Worm (Caenorhabditis elegans): ENCODE measurements around the gene M151.10.
A peak's percentile ranks its signal among the peaks of the same experiment; 100 is the strongest.

M151.10 gene

DNA sequence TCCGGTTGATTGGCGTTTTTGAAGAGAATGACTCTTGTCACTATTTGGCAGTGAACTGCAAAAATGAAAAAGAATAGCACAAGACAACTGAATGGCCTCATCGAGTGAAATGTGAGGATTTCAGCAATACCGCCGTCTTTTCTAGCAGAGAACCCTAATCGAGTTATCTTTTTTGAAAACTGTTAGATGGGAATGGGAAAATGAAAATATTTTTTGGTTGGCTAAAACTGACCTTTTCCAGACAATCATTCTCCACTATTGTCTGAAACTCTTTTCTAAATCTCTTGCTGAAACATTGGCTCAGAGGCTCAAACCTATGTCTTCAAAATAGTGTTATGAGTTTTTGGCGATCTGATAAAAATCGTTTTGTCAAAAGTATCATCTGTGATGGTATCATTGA lies at the start of gene M151.10:
M151.10 (minus strand) TSS at position 101 of the 400 bp plus-strand sequence.
- no peak for TF ChIP-seq rnt-1 (tag; optimal IDR thresholded peaks at IDR 0.05)
- no peak for TF ChIP-seq swsn-7 (tag; optimal IDR thresholded peaks at IDR 0.05)
- no peak for TF ChIP-seq ztf-4 (tag; optimal IDR thresholded peaks at IDR 0.05)
- no peak for TF ChIP-seq fkh-8 (tag; optimal IDR thresholded peaks at IDR 0.05)
- TF ChIP-seq egl-13 (tag; optimal IDR thresholded peaks at IDR 0.05): no peak
- TF ChIP-seq unc-30 (tag; optimal IDR thresholded peaks at IDR 0.05): no peak
- no peak for TF ChIP-seq dsc-1 (tag; optimal IDR thresholded peaks at IDR 0.05)
- TF ChIP-seq nhr-84 (tag; optimal IDR thresholded peaks at IDR 0.05): no peak
- TF ChIP-seq C16A3.4 (tag; optimal IDR thresholded peaks at IDR 0.05): no peak
- no peak for TF ChIP-seq dpl-1 (GFP tag; optimal IDR thresholded peaks at IDR 0.05)
- no peak for TF ChIP-seq mab-9 (GFP tag; IDR thresholded peaks at IDR 0.05)
- no peak for TF ChIP-seq mep-1 (tag; optimal IDR thresholded peaks at IDR 0.05)
- no peak for TF ChIP-seq lsy-2 (tag; optimal IDR thresholded peaks at IDR 0.05)
- no peak for TF ChIP-seq unc-130 (tag; optimal IDR thresholded peaks at IDR 0.05)
- TF ChIP-seq nhr-71 (tag; optimal IDR thresholded peaks at IDR 0.05): no peak
- TF ChIP-seq F16B12.6 (tag; optimal IDR thresholded peaks at IDR 0.05): no peak
- no peak for TF ChIP-seq nhr-28 (tag; optimal IDR thresholded peaks at IDR 0.05)
- TF ChIP-seq fkh-10 (GFP tag; optimal IDR thresholded peaks at IDR 0.05): no peak
- no peak for TF ChIP-seq sox-4 (tag; optimal IDR thresholded peaks at IDR 0.05)

DNA sequence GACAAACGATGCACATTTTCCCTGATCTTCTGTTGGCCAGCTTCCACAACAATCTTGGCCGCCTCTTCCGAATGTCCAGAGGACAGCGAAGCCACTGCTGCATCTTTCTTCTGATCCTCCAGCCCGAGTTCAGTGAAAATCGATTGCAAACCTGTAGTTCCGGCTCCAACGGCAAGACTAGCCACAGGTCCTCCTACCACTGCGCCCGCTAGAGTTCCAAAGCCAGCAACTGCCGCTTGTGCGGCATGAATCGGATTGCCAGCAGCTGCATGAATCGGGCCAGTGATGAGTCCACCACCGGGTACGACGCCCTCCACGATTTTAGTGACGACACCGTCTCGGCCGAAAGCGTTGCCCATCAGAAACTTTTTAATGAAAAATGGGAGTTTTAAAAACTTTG lies 48.2 kb upstream of the M151.10 start, which contains the start of gene ifas-1:
ifas-1 (minus strand) TSS at position 387 of the 400 bp plus-strand sequence.
- TF ChIP-seq mef-2 (tag; optimal IDR thresholded peaks at IDR 0.05) (no peak), xbp-1 (tag; optimal IDR thresholded peaks at IDR 0.05) (no peak), lin-39 (tag; optimal IDR thresholded peaks at IDR 0.05) (no peak), efl-1 (optimal IDR thresholded peaks at IDR 0.05) (no peak), efl-1 (GFP tag; optimal IDR thresholded peaks at IDR 0.05 in 1 of 2) (no peak), tbx-2 (tag; optimal IDR thresholded peaks at IDR 0.05) (no peak), pag-3 (tag; optimal IDR thresholded peaks at IDR 0.05; ENCODE audit: borderline replicate concordance, insufficient read depth) (no peak), egl-27 (tag; optimal IDR thresholded peaks at IDR 0.05) (no peak), fkh-8 (tag; optimal IDR thresholded peaks at IDR 0.05) (no peak), ceh-88 (GFP tag; IDR thresholded peaks at IDR 0.05) (no peak), skn-1 (tag; optimal IDR thresholded peaks at IDR 0.05) (no peak), hlh-4 (tag; optimal IDR thresholded peaks at IDR 0.05) (no peak), hpl-2 (GFP tag; optimal IDR thresholded peaks at IDR 0.05) (no peak), nhr-20 (tag; optimal IDR thresholded peaks at IDR 0.05) (no peak), nhr-28 (tag; optimal IDR thresholded peaks at IDR 0.05) (no peak)

- TF ChIP-seq rnt-1 (tag; optimal IDR thresholded peaks at IDR 0.05) (no peak), ceh-82 (tag; optimal IDR thresholded peaks at IDR 0.05) (no peak), pax-3 (tag; optimal IDR thresholded peaks at IDR 0.05) (no peak), blmp-1 (tag; optimal IDR thresholded peaks at IDR 0.05) (no peak), efl-1 (optimal IDR thresholded peaks at IDR 0.05) (no peak), efl-1 (GFP tag; optimal IDR thresholded peaks at IDR 0.05 in 1 of 2) (peak in 1 of 2 experiments; percentile 78), elt-2 (tag; optimal IDR thresholded peaks at IDR 0.05) (no peak), irx-1 (tag; optimal IDR thresholded peaks at IDR 0.05) (no peak), skn-1 (tag; optimal IDR thresholded peaks at IDR 0.05) (peak; percentile 17), pag-3 (tag; optimal IDR thresholded peaks at IDR 0.05; ENCODE audit: borderline replicate concordance, insufficient read depth) (no peak), swsn-7 (tag; optimal IDR thresholded peaks at IDR 0.05) (no peak), ama-1 (optimal IDR thresholded peaks at IDR 0.05) (no peak), zip-4 (GFP tag; optimal IDR thresholded peaks at IDR 0.05) (peak; percentile 47)
These were observed 44.5 kb upstream of the M151.10 start for ce11 chrII:3684487-3685067.
